Worm (Caenorhabditis elegans) whole organism, L4 larva: ENCODE results near the gene nlp-22.

Source experiments
- ZK546.5 ChIP-seq, 2 experiments: sonication (generic microtip); optimal IDR thresholded peaks; 2 replicates each; lab custom pipeline; 2017; ENCODE audit warnings: missing biosample characterization in 2 of 2, missing genetic modification characterization in 2 of 2
- ama-1 ChIP-seq: fragments of 150-350 bp; optimal IDR thresholded peaks from 2 replicates; lab custom pipeline; 2014; ENCODE audit warnings: inconsistent platforms, mixed read lengths
- ctbp-1 ChIP-seq: fragments of 200-800 bp; sonication (Bioruptor generic); IDR thresholded peaks from 2 replicates; pipeline ENCODE4 v1.3.6; 2022; ENCODE audit warnings: missing genetic modification reagents, missing genetic modification characterization, missing compliant biosample characterization
- egl-27 ChIP-seq: sonication (generic microtip); optimal IDR thresholded peaks from 3 replicates; lab custom pipeline; 2017; ENCODE audit warnings: missing biosample characterization, missing genetic modification reagents, missing genetic modification characterization
- nhr-11 ChIP-seq: fragments of 150-350 bp; optimal IDR thresholded peaks from 2 replicates; lab custom pipeline; 2014; ENCODE audit warnings: missing biosample characterization, missing genetic modification characterization
- unc-130 ChIP-seq: sonication (generic microtip); optimal IDR thresholded peaks from 2 replicates; lab custom pipeline; 2016; ENCODE audit warnings: missing genetic modification reagents, missing genetic modification characterization, missing compliant biosample characterization
- unc-39 ChIP-seq: sonication (generic microtip); optimal IDR thresholded peaks from 2 replicates; lab custom pipeline; 2017; ENCODE audit warnings: missing biosample characterization, missing genetic modification characterization
- zag-1 ChIP-seq: fragments of 150-350 bp; optimal IDR thresholded peaks from 2 replicates; lab custom pipeline; 2014; ENCODE audit warnings: missing biosample characterization, missing genetic modification characterization

DNA sequence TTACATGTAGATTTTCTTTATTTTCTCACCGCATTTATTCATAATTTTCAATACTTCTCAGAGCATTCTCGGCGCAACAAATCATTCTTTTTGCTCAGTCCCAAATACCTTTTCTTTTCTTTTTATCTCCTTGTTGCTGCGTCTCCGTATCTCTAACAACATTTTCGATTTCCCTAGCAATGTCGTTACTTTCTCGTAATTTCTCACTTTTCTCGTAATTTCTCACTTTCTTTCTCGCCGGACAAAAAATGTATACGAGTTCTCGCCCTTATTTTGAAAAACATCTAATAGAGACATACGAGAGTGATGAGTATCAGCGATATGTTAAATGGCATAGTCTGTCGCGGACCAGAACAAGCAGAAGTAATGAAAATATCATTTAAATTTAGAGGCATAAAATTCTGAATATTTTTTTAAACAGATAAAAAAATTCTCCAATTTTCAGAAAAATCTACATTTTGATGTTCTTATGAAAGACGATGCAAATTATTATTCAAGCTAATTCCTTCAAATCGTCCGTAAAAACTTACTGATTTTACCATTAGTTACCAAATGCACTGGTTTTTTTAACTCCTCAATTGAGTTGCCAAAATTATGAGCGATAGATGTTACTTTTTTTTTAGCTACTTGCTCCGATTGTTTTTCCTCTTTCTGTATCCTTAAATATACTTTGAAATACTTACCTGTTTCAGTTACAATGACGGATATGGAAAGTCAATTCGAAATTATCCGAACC lies 33.6 kb upstream of the nlp-22 start, which contains the start of gene F47G3.3:
- no peak for TF ChIP-seq unc-130 (GFP tag; lab: Kevin White, UChicago)
- TF ChIP-seq ctbp-1, result no peak
- no peak for TF ChIP-seq ZK546.5 (tag; optimal IDR thresholded peaks at IDR 0.05; lab: Kevin White, UChicago)
- TF ChIP-seq nhr-11 (tag; lab: Kevin White, UChicago), result no peak
- no peak for TF ChIP-seq unc-39 (tag; lab: Kevin White, UChicago)
- no peak for TF ChIP-seq ama-1
- TF ChIP-seq egl-27 (tag; lab: Kevin White, UChicago), result no peak
- TF ChIP-seq zag-1 (tag; lab: Kevin White, UChicago), result no peak
